Worm (Caenorhabditis elegans) whole organism, midembryonic: ENCODE results near the gene unc-77.

Experiments
- flt-1 ChIP-seq: fragments of 200-800 bp; sonication (Bioruptor generic); IDR thresholded peaks from 2 replicates; pipeline ENCODE4 v1.3.6; 2022; ENCODE audit warnings: missing genetic modification characterization, missing compliant biosample characterization
- klf-2 ChIP-seq: fragments of 200-800 bp; sonication (Bioruptor generic); conservative IDR thresholded peaks from 2 replicates; pipeline ENCODE4 v1.3.6; 2022; ENCODE audit warnings: missing genetic modification reagents, missing genetic modification characterization, missing compliant biosample characterization
- med-1 ChIP-seq: sonication (generic microtip); optimal IDR thresholded peaks from 2 replicates; lab custom pipeline; 2017; ENCODE audit warnings: missing genetic modification characterization, mild to moderate bottlenecking, missing compliant biosample characterization, antibody characterized with exemption, missing genetic modification reagents; ENCODE audit not compliant: insufficient read depth

- no peak for TF ChIP-seq med-1 (GFP tag; lab: Kevin White, UChicago)
- TF ChIP-seq klf-2 (GFP tag; lab: Robert Waterston, UW), result no peak
- TF ChIP-seq flt-1, result no peak
These were observed 49.0 kb downstream of the unc-77 start for ce11 chrIV:6134639-6135038.
